Worm (Caenorhabditis elegans) whole organism, mixed stage, embryonic: ENCODE results near the gene lmtr-5.

ENCODE experiments used
- M03D4.4 ChIP-seq: sonication (generic microtip); optimal IDR thresholded peaks from 2 replicates; lab custom pipeline; 2017; ENCODE audit warnings: mild to moderate bottlenecking, missing genetic modification characterization, missing compliant biosample characterization
- bed-3 ChIP-seq: fragments of 200-800 bp; sonication (Bioruptor generic); optimal IDR thresholded peaks from 3 replicates; lab custom pipeline; 2018; ENCODE audit warnings: mild to moderate bottlenecking, missing genetic modification characterization, moderate library complexity, missing compliant biosample characterization
- blmp-1 ChIP-seq: fragments of 150-350 bp; optimal IDR thresholded peaks from 2 replicates; lab custom pipeline; 2014; ENCODE audit warnings: missing biosample characterization, missing genetic modification characterization
- ceh-39 ChIP-seq: fragments of 150-350 bp; optimal IDR thresholded peaks from 2 replicates; lab custom pipeline; 2014; ENCODE audit warnings: missing biosample characterization, missing genetic modification characterization
- ceh-43 ChIP-seq: fragments of 200-800 bp; sonication (Bioruptor generic); optimal IDR thresholded peaks from 2 replicates; lab custom pipeline; 2018; ENCODE audit warnings: mild to moderate bottlenecking, missing genetic modification characterization, moderate library complexity, missing compliant biosample characterization
- ceh-83 ChIP-seq: fragments of 200-800 bp; sonication (Bioruptor generic); optimal IDR thresholded peaks from 2 replicates; lab custom pipeline; 2018; ENCODE audit warnings: mild to moderate bottlenecking, missing genetic modification characterization, missing compliant biosample characterization
- ces-1 ChIP-seq: fragments of 150-350 bp; optimal IDR thresholded peaks from 2 replicates; lab custom pipeline; 2014; ENCODE audit warnings: missing biosample characterization, missing genetic modification reagents, missing genetic modification characterization
- cnd-1 ChIP-seq: fragments of 200-800 bp; sonication (Bioruptor generic); optimal IDR thresholded peaks from 2 replicates; lab custom pipeline; 2018; ENCODE audit warnings: mild to moderate bottlenecking, missing genetic modification characterization, missing compliant biosample characterization
- drap-1 ChIP-seq: fragments of 200-800 bp; sonication (Bioruptor generic); optimal IDR thresholded peaks from 3 replicates; lab custom pipeline; 2018; ENCODE audit warnings: mild to moderate bottlenecking, missing genetic modification characterization, missing compliant biosample characterization
- elt-3 ChIP-seq: fragments of 150-350 bp; optimal IDR thresholded peaks from 2 replicates; lab custom pipeline; 2014; ENCODE audit warnings: missing biosample characterization, missing genetic modification characterization
- flh-1 ChIP-seq: fragments of 200-800 bp; sonication (Bioruptor generic); optimal IDR thresholded peaks from 2 replicates; lab custom pipeline; 2018; ENCODE audit warnings: mild to moderate bottlenecking, missing genetic modification characterization, moderate library complexity, missing compliant biosample characterization
- ham-2 ChIP-seq: fragments of 200-800 bp; sonication (Bioruptor generic); optimal IDR thresholded peaks from 2 replicates; lab custom pipeline; 2018; ENCODE audit warnings: mild to moderate bottlenecking, missing genetic modification characterization, missing compliant biosample characterization
- lin-13 ChIP-seq: fragments of 150-350 bp; optimal IDR thresholded peaks from 2 replicates; lab custom pipeline; 2014; ENCODE audit warnings: missing biosample characterization, missing genetic modification characterization
- lsy-2 ChIP-seq: fragments of 150-350 bp; optimal IDR thresholded peaks from 2 replicates; lab custom pipeline; 2014; ENCODE audit warnings: missing biosample characterization, missing genetic modification characterization
- mab-5 ChIP-seq: fragments of 150-350 bp; optimal IDR thresholded peaks from 2 replicates; lab custom pipeline; 2014; ENCODE audit warnings: missing biosample characterization, missing genetic modification characterization
- mls-2 ChIP-seq: sonication (generic microtip); optimal IDR thresholded peaks from 2 replicates; lab custom pipeline; 2016; ENCODE audit warnings: mild to moderate bottlenecking, missing genetic modification characterization, moderate library complexity, missing compliant biosample characterization
- nhr-12 ChIP-seq: fragments of 150-350 bp; optimal IDR thresholded peaks from 2 replicates; lab custom pipeline; 2014; ENCODE audit warnings: missing biosample characterization, missing genetic modification characterization
- nhr-2 ChIP-seq: fragments of 150-350 bp; optimal IDR thresholded peaks from 2 replicates; lab custom pipeline; 2014; ENCODE audit warnings: missing biosample characterization, missing genetic modification characterization
- nhr-76 ChIP-seq: sonication (generic microtip); optimal IDR thresholded peaks from 2 replicates; lab custom pipeline; 2017; ENCODE audit warnings: missing biosample characterization, missing genetic modification characterization
- pha-4 ChIP-seq: fragments of 150-350 bp; optimal IDR thresholded peaks from 2 replicates; lab custom pipeline; 2018; ENCODE audit warnings: missing biosample characterization, missing genetic modification reagents, missing genetic modification characterization
- sem-2 ChIP-seq: fragments of 200-800 bp; sonication (Bioruptor generic); optimal IDR thresholded peaks from 2 replicates; lab custom pipeline; 2018; ENCODE audit warnings: mild to moderate bottlenecking, missing genetic modification characterization, missing compliant biosample characterization
- snpc-4 ChIP-seq: fragments of 150-350 bp; optimal IDR thresholded peaks from 2 replicates; lab custom pipeline; 2014; ENCODE audit warnings: missing biosample characterization, missing genetic modification characterization
- sptf-1 ChIP-seq: sonication (generic microtip); optimal IDR thresholded peaks from 2 replicates; lab custom pipeline; 2017; ENCODE audit warnings: mild to moderate bottlenecking, missing genetic modification characterization, moderate library complexity, missing compliant biosample characterization
- tbx-8 ChIP-seq: fragments of 200-800 bp; sonication (Bioruptor generic); optimal IDR thresholded peaks from 2 replicates; lab custom pipeline; 2018; ENCODE audit warnings: mild to moderate bottlenecking, missing genetic modification characterization, moderate library complexity, missing compliant biosample characterization
- unc-120 ChIP-seq: sonication (generic microtip); optimal IDR thresholded peaks from 2 replicates; lab custom pipeline; 2017; ENCODE audit warnings: missing genetic modification characterization, missing compliant biosample characterization; ENCODE audit not compliant: poor library complexity, severe bottlenecking
- unc-39 ChIP-seq: fragments of 150-350 bp; optimal IDR thresholded peaks from 2 replicates; lab custom pipeline; 2014; ENCODE audit warnings: missing biosample characterization, missing genetic modification characterization
- zip-8 ChIP-seq: fragments of 150-350 bp; optimal IDR thresholded peaks from 2 replicates; lab custom pipeline; 2014; ENCODE audit warnings: missing biosample characterization, missing genetic modification characterization

Gene lmtr-5

ce11 chrIII:3183377-3183776 lies at the start of gene lmtr-5:
lmtr-5 (plus strand) TSS chrIII:3183677.
- TF ChIP-seq unc-39 (tag; lab: Kevin White, UChicago) (no peak), ceh-43 (GFP tag; lab: Kevin White, UChicago) (no peak), flh-1 (GFP tag; lab: Kevin White, UChicago) (no peak), mls-2 (tag; lab: Kevin White, UChicago) (no peak), bed-3 (GFP tag; lab: Kevin White, UChicago) (no peak), nhr-12 (no peak), ceh-39 (no peak), mab-5 (tag; lab: Kevin White, UChicago) (no peak), cnd-1 (tag; lab: Kevin White, UChicago) (no peak)
- TF ChIP-seq, all 35 proteins: peak for 0

- TF ChIP-seq unc-120 (tag; lab: Kevin White, UChicago) = no peak
- TF ChIP-seq ces-1 (GFP tag; lab: Kevin White, UChicago) = peak; percentile 98
Observed at ce11 chrIII:3136325-3137001, 47.0 kb upstream of the lmtr-5 start.

ce11 chrIII:3138087-3138486 lies 45.4 kb upstream of the lmtr-5 start:
- TF ChIP-seq M03D4.4 (tag; lab: Kevin White, UChicago) (no peak), lin-13 (tag; lab: Kevin White, UChicago) (no peak), blmp-1 (tag; lab: Kevin White, UChicago) (no peak), nhr-76 (tag; lab: Kevin White, UChicago) (no peak), ceh-83 (GFP tag; lab: Kevin White, UChicago) (no peak), unc-39 (tag; lab: Kevin White, UChicago) (no peak), ces-1 (GFP tag; lab: Kevin White, UChicago) (peak; percentile 51)

- TF ChIP-seq ces-1 (GFP tag; lab: Kevin White, UChicago) (peak; percentile 61), snpc-4 (tag; lab: Kevin White, UChicago) (no peak), drap-1 (GFP tag; lab: Kevin White, UChicago) (no peak), flh-1 (GFP tag; lab: Kevin White, UChicago) (no peak), zip-8 (tag; lab: Kevin White, UChicago) (no peak), sptf-1 (tag; lab: Kevin White, UChicago) (no peak)
Observed at ce11 chrIII:3139144-3139543, 44.3 kb upstream of the lmtr-5 start, which contains the start of gene mec-12. mec-12 (minus strand) TSS chrIII:3139234.

ce11 chrIII:3140227-3140626 lies 43.2 kb upstream of the lmtr-5 start:
- TF ChIP-seq flh-1 (GFP tag; lab: Kevin White, UChicago) (no peak), unc-120 (tag; lab: Kevin White, UChicago) (no peak), bed-3 (GFP tag; lab: Kevin White, UChicago) (no peak), pha-4 (tag; lab: Kevin White, UChicago) (no peak), sem-2 (GFP tag; lab: Kevin White, UChicago) (no peak), blmp-1 (tag; lab: Kevin White, UChicago) (no peak), unc-39 (tag; lab: Kevin White, UChicago) (no peak), lsy-2 (tag; lab: Kevin White, UChicago) (peak; percentile 62)

ce11 chrIII:3142078-3142477 lies 41.4 kb upstream of the lmtr-5 start:
- no peak for TF ChIP-seq ceh-43 (GFP tag; lab: Kevin White, UChicago)
- no peak for TF ChIP-seq tbx-8
- TF ChIP-seq sptf-1 (tag; lab: Kevin White, UChicago) = no peak
- no peak for TF ChIP-seq nhr-76 (tag; lab: Kevin White, UChicago)
- no peak for TF ChIP-seq nhr-2 (tag; lab: Kevin White, UChicago)
- no peak for TF ChIP-seq elt-3 (tag; lab: Kevin White, UChicago)
- TF ChIP-seq blmp-1 (tag; lab: Kevin White, UChicago) = no peak
- no peak for TF ChIP-seq ham-2 (GFP tag; lab: Kevin White, UChicago)
- no peak for TF ChIP-seq snpc-4 (tag; lab: Kevin White, UChicago)
